Fruit fly (Drosophila melanogaster) Kc167 (cell line): Measurements from ENCODE around the gene Fmr1.

Experiments
- insv ChIP-seq: fragments of >200 bp; optimal IDR thresholded peaks from 3 replicates; lab custom pipeline; 2018; ENCODE audit warnings: missing external identifiers
- psq ChIP-seq: fragments of >200 bp; optimal IDR thresholded peaks from 2 replicates; lab custom pipeline; 2017; ENCODE audit warnings: missing external identifiers

- no peak for TF ChIP-seq psq (lab: Kevin White, UChicago)
- TF ChIP-seq insv (lab: Kevin White, UChicago), result no peak
Observed at dm6 chr3R:10070817-10071216, 39.1 kb downstream of the Fmr1 start, which contains the start of gene nerfin-2.
